Worm (Caenorhabditis elegans): ENCODE data around the gene srh-203.
A peak's percentile ranks its signal among the peaks of the same experiment; 100 is the strongest.
"Not testable (repeated sequence)": the region's sequence is repeated elsewhere in the genome, so short reads cannot be mapped to it uniquely, and the experiment has no call there.

The srh-203 gene

ce11 chrV:17429262-17429661 lies 26.8 kb downstream of the srh-203 start:
- TF ChIP-seq sea-2 (GFP tag; optimal IDR thresholded peaks at IDR 0.05) (no peak), fkh-2 (tag; optimal IDR thresholded peaks at IDR 0.05) (no peak), nfya-1 (tag; optimal IDR thresholded peaks at IDR 0.05; ENCODE audit: insufficient read depth) (no peak), egl-5 (tag; optimal IDR thresholded peaks at IDR 0.05) (no peak), eor-1 (tag; optimal IDR thresholded peaks at IDR 0.05) (no peak), fos-1 (tag; optimal IDR thresholded peaks at IDR 0.05) (no peak), nhr-77 (tag; optimal IDR thresholded peaks at IDR 0.05) (no peak)

ce11 chrV:17416833-17417232 lies 39.3 kb downstream of the srh-203 start, which contains the start of gene clc-21:
Gene clc-21 (plus strand): TSS chrV:17417133.
- TF ChIP-seq elt-2 (tag; optimal IDR thresholded peaks at IDR 0.05) (peak; percentile 56), mml-1 (tag; optimal IDR thresholded peaks at IDR 0.05) (no peak)

- TF ChIP-seq ztf-11 (tag; optimal IDR thresholded peaks at IDR 0.05) (no peak), daf-12 (tag; optimal IDR thresholded peaks at IDR 0.05) (no peak), mdl-1 (tag; optimal IDR thresholded peaks at IDR 0.05) (no peak), sea-2 (GFP tag; optimal IDR thresholded peaks at IDR 0.05) (no peak), ceh-9 (tag; optimal IDR thresholded peaks at IDR 0.05) (no peak), mml-1 (tag; optimal IDR thresholded peaks at IDR 0.05) (no peak), fkh-2 (tag; optimal IDR thresholded peaks at IDR 0.05) (no peak), elt-2 (tag; optimal IDR thresholded peaks at IDR 0.05) (no peak), unc-39 (tag; optimal IDR thresholded peaks at IDR 0.05) (no peak), eor-1 (tag; optimal IDR thresholded peaks at IDR 0.05) (no peak), pha-4 (tag; optimal IDR thresholded peaks at IDR 0.05) (no peak), nhr-67 (tag; optimal IDR thresholded peaks at IDR 0.05) (no peak), snpc-4 (tag; optimal IDR thresholded peaks at IDR 0.05) (no peak), nhr-43 (tag; optimal IDR thresholded peaks at IDR 0.05; ENCODE audit: poor library complexity, severe bottlenecking) (no peak), lsy-12 (tag; optimal IDR thresholded peaks at IDR 0.05) (no peak), ZK546.5 (tag; optimal IDR thresholded peaks at IDR 0.05) (no peak), nhr-28 (tag; optimal IDR thresholded peaks at IDR 0.05) (no peak)
Measured at ce11 chrV:17414951-17415350, 41.1 kb downstream of the srh-203 start, which contains the start of gene T27C5.12. Gene T27C5.12 (plus strand): TSS chrV:17415251.

ce11 chrV:17409955-17410354 lies 46.1 kb downstream of the srh-203 start, which contains the start of gene srh-132:
Gene srh-132 (plus strand): TSS chrV:17410255.
- TF ChIP-seq nhr-67, skn-1, lin-15B (tag; optimal IDR thresholded peaks at IDR 0.05): not testable (repeated sequence)

Measured in whole organism, L3 larva.